Worm (Caenorhabditis elegans) whole organism, L3 larva: ENCODE data around the gene F47C12.7.

Experiments
- nfya-1 ChIP-seq: sonication (generic microtip); optimal IDR thresholded peaks from 2 replicates; lab custom pipeline; 2017; ENCODE audit warnings: missing genetic modification characterization, mild to moderate bottlenecking, missing compliant biosample characterization, antibody characterized with exemption, moderate library complexity; ENCODE audit not compliant: insufficient read depth
- nhr-25 ChIP-seq: sonication (generic microtip); optimal IDR thresholded peaks from 2 replicates; lab custom pipeline; 2017; ENCODE audit warnings: missing biosample characterization, missing genetic modification characterization
- nhr-77 ChIP-seq: fragments of 150-350 bp; optimal IDR thresholded peaks from 2 replicates; lab custom pipeline; 2014; ENCODE audit warnings: missing biosample characterization, missing genetic modification characterization
- ztf-4 ChIP-seq: fragments of 150-350 bp; optimal IDR thresholded peaks from 2 replicates; lab custom pipeline; 2014; ENCODE audit warnings: missing biosample characterization, missing genetic modification characterization

- TF ChIP-seq nfya-1 (tag; lab: Kevin White, UChicago) (no peak), nhr-77 (tag; lab: Kevin White, UChicago) (no peak), ztf-4 (tag; lab: Kevin White, UChicago) (no peak), nhr-25 (tag; lab: Kevin White, UChicago) (no peak)
Observed at ce11 chrIV:4018692-4019387, 23.6 kb upstream of the F47C12.7 start.
